Worm (Caenorhabditis elegans): ENCODE data around the gene fln-1.

The fln-1 gene

DNA sequence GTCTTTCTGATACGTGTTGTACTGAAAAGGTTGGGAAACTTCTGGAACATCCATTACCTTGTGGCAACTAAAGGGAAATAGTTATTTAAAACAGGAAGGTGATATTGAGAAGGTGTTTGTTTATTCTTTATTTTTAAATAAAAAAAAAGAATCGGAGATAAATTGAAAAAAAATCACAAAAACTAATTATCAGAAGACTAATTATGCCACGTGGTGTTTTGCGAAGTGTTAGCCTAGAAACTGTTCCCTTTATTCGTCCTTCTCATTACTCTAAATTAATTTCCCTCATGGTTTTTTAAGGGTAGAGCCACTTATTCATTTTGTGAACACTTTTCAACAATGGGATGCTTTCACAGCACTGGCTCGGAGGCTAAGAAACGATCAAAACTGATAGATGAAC is 25.6 kb upstream of the fln-1 start, which contains the start of gene gpa-4:
TSS of gene gpa-4 (plus strand) at position 301 of the 400 bp plus-strand sequence.
- no peak for TF ChIP-seq cnd-1 (tag; optimal IDR thresholded peaks at IDR 0.05)
- no peak for TF ChIP-seq lin-32 (GFP tag; optimal IDR thresholded peaks at IDR 0.05)
- no peak for TF ChIP-seq nhr-12 (tag; optimal IDR thresholded peaks at IDR 0.05)
- TF ChIP-seq sptf-1 (tag; optimal IDR thresholded peaks at IDR 0.05): no peak
- no peak for TF ChIP-seq blmp-1 (tag; optimal IDR thresholded peaks at IDR 0.05)
- TF ChIP-seq lin-13 (tag; optimal IDR thresholded peaks at IDR 0.05): no peak
- TF ChIP-seq bed-3 (GFP tag; optimal IDR thresholded peaks at IDR 0.05): no peak
- no peak for TF ChIP-seq elt-1 (tag; optimal IDR thresholded peaks at IDR 0.05; ENCODE audit: borderline replicate concordance, insufficient read depth)
- TF ChIP-seq elt-3 (tag; optimal IDR thresholded peaks at IDR 0.05): no peak
- TF ChIP-seq pha-4 (tag; optimal IDR thresholded peaks at IDR 0.05): no peak
- no peak for TF ChIP-seq unc-120 (tag; optimal IDR thresholded peaks at IDR 0.05; ENCODE audit: poor library complexity, severe bottlenecking)
- no peak for TF ChIP-seq mab-5 (tag; optimal IDR thresholded peaks at IDR 0.05)
- TF ChIP-seq hlh-1 (tag; optimal IDR thresholded peaks at IDR 0.05): no peak
- no peak for TF ChIP-seq nhr-237 (tag; optimal IDR thresholded peaks at IDR 0.05)
- TF ChIP-seq ceh-43 (GFP tag; optimal IDR thresholded peaks at IDR 0.05): no peak
- no peak for TF ChIP-seq tbx-8 (GFP tag; optimal IDR thresholded peaks at IDR 0.05)

DNA sequence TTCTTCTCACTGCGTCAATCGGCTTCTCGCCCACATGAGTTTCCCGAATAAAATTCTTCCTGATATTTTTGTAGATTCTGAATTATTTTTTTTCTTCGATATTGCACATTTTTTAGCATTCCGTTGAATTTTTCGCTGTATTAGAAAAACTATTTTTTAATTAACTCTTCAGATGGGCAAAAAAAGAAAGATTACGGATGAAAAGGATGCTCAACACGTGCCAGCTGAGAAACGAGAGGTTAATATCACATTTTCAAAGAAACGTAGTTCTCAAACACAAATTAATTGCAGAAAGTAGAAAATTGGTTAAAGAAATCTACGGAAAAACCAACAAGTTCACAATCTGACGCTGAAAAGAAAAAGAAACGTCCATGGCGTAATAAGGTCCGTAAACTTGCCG is 20.6 kb upstream of the fln-1 start, which contains the start of gene rrp-8:
TSS of gene rrp-8 (plus strand) at position 173 of the 400 bp plus-strand sequence.
- TF ChIP-seq ztf-11 (tag; optimal IDR thresholded peaks at IDR 0.05) (no peak), lin-13 (tag; optimal IDR thresholded peaks at IDR 0.05) (no peak), unc-120 (tag; optimal IDR thresholded peaks at IDR 0.05; ENCODE audit: poor library complexity, severe bottlenecking) (no peak), lin-32 (GFP tag; optimal IDR thresholded peaks at IDR 0.05) (no peak)

DNA sequence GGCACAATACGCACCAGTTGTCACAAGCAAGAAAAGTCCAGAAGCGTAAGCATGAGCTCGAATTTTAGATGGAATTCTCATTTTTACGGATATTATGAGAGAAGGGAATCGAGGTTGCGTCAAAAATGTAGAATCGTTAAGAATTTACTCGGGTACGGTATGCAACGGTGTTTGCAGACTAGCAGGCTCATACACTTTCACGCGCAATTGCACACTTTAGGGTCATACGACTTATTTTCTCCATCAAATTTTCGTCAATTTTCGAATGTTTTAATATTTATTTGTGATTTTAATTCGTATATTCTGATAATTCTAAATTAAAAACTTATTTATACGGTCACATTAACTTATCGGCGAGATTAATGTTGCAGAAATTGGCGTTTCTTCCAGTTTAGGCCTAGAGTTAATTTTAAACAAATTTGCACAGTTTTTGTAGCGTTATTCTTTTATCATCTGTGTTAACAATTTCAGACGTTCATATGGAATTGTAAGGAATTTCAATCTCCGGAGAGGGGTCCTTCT is 17.7 kb upstream of the fln-1 start, which contains the start of the genes T07A9.15 and nog-1:
TSS of gene T07A9.15 (minus strand) at position 138 of the 522 bp plus-strand sequence.
TSS of gene nog-1 (plus strand) at position 472 of the 522 bp plus-strand sequence.
- TF ChIP-seq pha-4 (tag; optimal IDR thresholded peaks at IDR 0.05) (peak; percentile 71), ceh-39 (tag; optimal IDR thresholded peaks at IDR 0.05) (peak; percentile 5), unc-62 (GFP tag; optimal IDR thresholded peaks at IDR 0.05) (no peak), ztf-11 (tag; optimal IDR thresholded peaks at IDR 0.05) (no peak), lin-13 (tag; optimal IDR thresholded peaks at IDR 0.05) (peak; percentile 13), nhr-237 (tag; optimal IDR thresholded peaks at IDR 0.05) (peak; percentile 58), sptf-1 (tag; optimal IDR thresholded peaks at IDR 0.05) (peak; percentile 34), drap-1 (GFP tag; optimal IDR thresholded peaks at IDR 0.05) (peak; percentile 59), ces-1 (GFP tag; optimal IDR thresholded peaks at IDR 0.05) (peak; percentile 67), nhr-2 (tag; optimal IDR thresholded peaks at IDR 0.05) (no peak), mep-1 (tag; optimal IDR thresholded peaks at IDR 0.05) (peak; percentile 65), mab-5 (tag; optimal IDR thresholded peaks at IDR 0.05) (no peak), lsy-2 (tag; optimal IDR thresholded peaks at IDR 0.05) (peak; percentile 98), M03D4.4 (tag; optimal IDR thresholded peaks at IDR 0.05) (no peak), zip-8 (tag; optimal IDR thresholded peaks at IDR 0.05) (no peak)

DNA sequence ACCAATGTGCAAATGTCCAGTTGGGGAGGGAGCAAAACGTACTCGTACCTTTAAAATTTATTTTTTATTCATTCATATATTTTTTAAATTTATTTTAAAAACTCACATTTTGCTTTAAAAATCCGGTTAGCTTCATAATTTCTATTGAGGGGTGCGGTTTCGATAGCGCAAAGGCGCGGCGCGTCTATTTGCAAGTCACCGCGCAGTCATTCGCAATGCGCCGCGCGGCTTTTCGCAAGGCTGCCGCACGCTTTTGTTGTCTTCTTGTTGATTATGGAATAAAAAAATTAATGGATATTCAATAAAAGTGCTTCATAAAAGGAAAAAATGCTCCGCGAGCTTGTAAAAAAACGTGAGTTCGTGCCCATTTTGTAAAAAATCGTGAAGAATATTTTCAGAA is 14.5 kb upstream of the fln-1 start, which contains the start of the genes ears-2 and uncp-18:
TSS of gene ears-2 (minus strand) at position 190 of the 400 bp plus-strand sequence.
TSS of gene uncp-18 (plus strand) at position 282 of the 400 bp plus-strand sequence.
- no peak for TF ChIP-seq nhr-28 (tag; optimal IDR thresholded peaks at IDR 0.05)
- TF ChIP-seq lin-32 (GFP tag; optimal IDR thresholded peaks at IDR 0.05): peak; percentile 95
- TF ChIP-seq tbx-8 (GFP tag; optimal IDR thresholded peaks at IDR 0.05): peak; percentile 92
- TF ChIP-seq bed-3 (GFP tag; optimal IDR thresholded peaks at IDR 0.05): peak; percentile 93
- TF ChIP-seq lin-13 (tag; optimal IDR thresholded peaks at IDR 0.05): peak; percentile 97
- peak; percentile 42 for TF ChIP-seq unc-62 (GFP tag; optimal IDR thresholded peaks at IDR 0.05)
- TF ChIP-seq pha-4 (tag; optimal IDR thresholded peaks at IDR 0.05): peak; percentile 98
- TF ChIP-seq ceh-83 (GFP tag; optimal IDR thresholded peaks at IDR 0.05): peak; percentile 98
- peak; percentile 99 for TF ChIP-seq mls-2 (tag; optimal IDR thresholded peaks at IDR 0.05)
- peak; percentile 93 for TF ChIP-seq flh-1 (GFP tag; optimal IDR thresholded peaks at IDR 0.05)
- peak; percentile 87 for TF ChIP-seq blmp-1 (tag; optimal IDR thresholded peaks at IDR 0.05)
- TF ChIP-seq cnd-1 (tag; optimal IDR thresholded peaks at IDR 0.05): peak; percentile 98
- peak; percentile 98 for TF ChIP-seq ham-2 (GFP tag; optimal IDR thresholded peaks at IDR 0.05)
- TF ChIP-seq ceh-43 (GFP tag; optimal IDR thresholded peaks at IDR 0.05): peak; percentile 96
- peak; percentile 91 for TF ChIP-seq nhr-237 (tag; optimal IDR thresholded peaks at IDR 0.05)
- peak; percentile 97 for TF ChIP-seq nhr-76 (tag; optimal IDR thresholded peaks at IDR 0.05)
- TF ChIP-seq drap-1 (GFP tag; optimal IDR thresholded peaks at IDR 0.05): peak; percentile 97
- TF ChIP-seq hlh-1 (tag; optimal IDR thresholded peaks at IDR 0.05): peak; percentile 93
- no peak for TF ChIP-seq zip-8 (tag; optimal IDR thresholded peaks at IDR 0.05)
- TF ChIP-seq ztf-11 (tag; optimal IDR thresholded peaks at IDR 0.05): peak; percentile 95
- TF ChIP-seq unc-39 (tag; optimal IDR thresholded peaks at IDR 0.05): peak; percentile 76
- peak; percentile 98 for TF ChIP-seq unc-120 (tag; optimal IDR thresholded peaks at IDR 0.05; ENCODE audit: poor library complexity, severe bottlenecking)
- TF ChIP-seq mab-5 (tag; optimal IDR thresholded peaks at IDR 0.05): peak; percentile 90
- TF ChIP-seq snpc-4 (tag; optimal IDR thresholded peaks at IDR 0.05): no peak
- TF ChIP-seq elt-1 (tag; optimal IDR thresholded peaks at IDR 0.05; ENCODE audit: borderline replicate concordance, insufficient read depth): peak; percentile 14
- peak; percentile 92 for TF ChIP-seq sem-2 (GFP tag; optimal IDR thresholded peaks at IDR 0.05)
- peak; percentile 96 for TF ChIP-seq nhr-12 (tag; optimal IDR thresholded peaks at IDR 0.05)
- peak; percentile 98 for TF ChIP-seq M03D4.4 (tag; optimal IDR thresholded peaks at IDR 0.05)
- TF ChIP-seq elt-3 (tag; optimal IDR thresholded peaks at IDR 0.05): no peak
- peak; percentile 58 for TF ChIP-seq nhr-2 (tag; optimal IDR thresholded peaks at IDR 0.05)
- peak; percentile 83 for TF ChIP-seq ceh-39 (tag; optimal IDR thresholded peaks at IDR 0.05)
- TF ChIP-seq mep-1 (tag; optimal IDR thresholded peaks at IDR 0.05): peak; percentile 96
- TF ChIP-seq sptf-1 (tag; optimal IDR thresholded peaks at IDR 0.05): peak; percentile 99
- TF ChIP-seq ces-1 (GFP tag; optimal IDR thresholded peaks at IDR 0.05): peak; percentile 87
- peak; percentile 87 for TF ChIP-seq lsy-2 (tag; optimal IDR thresholded peaks at IDR 0.05)
